Worm (Caenorhabditis elegans) whole organism, early embryonic: Measurements from ENCODE around the gene hcf-1.

Experiments used
- F13C5.2 ChIP-seq: sonication (generic microtip); optimal IDR thresholded peaks from 2 replicates; lab custom pipeline; 2017; ENCODE audit warnings: mild to moderate bottlenecking, missing genetic modification characterization, inconsistent platforms, missing compliant biosample characterization
- aly-1 ChIP-seq: sonication (generic microtip); optimal IDR thresholded peaks from 2 replicates; lab custom pipeline; 2016; ENCODE audit warnings: missing genetic modification characterization, missing compliant biosample characterization
- ama-1 ChIP-seq: fragments of 150-350 bp; optimal IDR thresholded peaks from 2 replicates; lab custom pipeline; 2014
- ets-7 ChIP-seq: sonication (generic microtip); optimal IDR thresholded peaks from 2 replicates; lab custom pipeline; 2016; ENCODE audit warnings: missing genotype, missing genetic modification characterization, missing compliant biosample characterization
- flt-1 ChIP-seq: fragments of 200-800 bp; sonication (Bioruptor generic); IDR thresholded peaks from 2 replicates; pipeline ENCODE4 v1.3.6; 2022; ENCODE audit warnings: missing genetic modification characterization, missing compliant biosample characterization
- hmbx-1 ChIP-seq: sonication (generic microtip); optimal IDR thresholded peaks from 2 replicates; lab custom pipeline; 2016; ENCODE audit warnings: mild to moderate bottlenecking, missing genetic modification characterization, missing compliant biosample characterization
- hmg-4 ChIP-seq: fragments of 200-800 bp; sonication (Bioruptor generic); optimal IDR thresholded peaks from 2 replicates; lab custom pipeline; 2018; ENCODE audit warnings: mild to moderate bottlenecking, missing genetic modification characterization, missing compliant biosample characterization
- scrt-1 ChIP-seq: fragments of 200-800 bp; sonication (Bioruptor generic); IDR thresholded peaks from 2 replicates; pipeline ENCODE4 v1.3.6; 2022; ENCODE audit warnings: missing genetic modification characterization, missing compliant biosample characterization
- sea-1 ChIP-seq: fragments of 200-800 bp; sonication (Bioruptor generic); conservative IDR thresholded peaks from 2 replicates; pipeline ENCODE4 v1.3.6; 2022; ENCODE audit warnings: missing genetic modification characterization, missing compliant biosample characterization
- tra-4 ChIP-seq: sonication (generic microtip); optimal IDR thresholded peaks from 2 replicates; lab custom pipeline; 2017; ENCODE audit warnings: missing genetic modification characterization, missing compliant biosample characterization

ce11 chrIV:7785506-7786065, 11.5 kb upstream of the hcf-1 start, which contains the start of gene tag-322:
- TF ChIP-seq ama-1 (lab: Kevin White, UChicago) (no peak), flt-1 (GFP tag; lab: Robert Waterston, UW) (no peak), ets-7 (tag; lab: Kevin White, UChicago) (no peak), F13C5.2 (tag; lab: Kevin White, UChicago) (no peak), tra-4 (tag; lab: Kevin White, UChicago) (no peak), hmg-4 (GFP tag; lab: Kevin White, UChicago) (no peak), aly-1 (tag; lab: Kevin White, UChicago) (no peak), sea-1 (GFP tag; lab: Robert Waterston, UW) (no peak), scrt-1 (GFP tag; lab: Robert Waterston, UW) (no peak), hmbx-1 (tag; lab: Kevin White, UChicago) (no peak)
